Fruit fly (Drosophila melanogaster) S2 (cell line): ENCODE data around the gene prc.

Experiments
- CG8478 ChIP-seq: fragments of >200 bp; optimal IDR thresholded peaks from 2 replicates; lab custom pipeline; 2018
- CTCF ChIP-seq, 2 experiments: fragments of >200 bp; optimal IDR thresholded peaks; 2 replicates each; lab custom pipeline; 2018

- TF ChIP-seq CG8478 (lab: Kevin White, UChicago) (no peak), CTCF (optimal IDR thresholded peaks at IDR 0.05; lab: Kevin White, UChicago) (no peak)
Observed at dm6 chr3L:11984606-11985005, 18.7 kb upstream of the prc start, which contains the start of gene CG6938.
